Worm (Caenorhabditis elegans): Measurements from ENCODE around the gene T07G12.3.
A peak's percentile ranks its signal among the peaks of the same experiment; 100 is the strongest.

Gene T07G12.3

DNA sequence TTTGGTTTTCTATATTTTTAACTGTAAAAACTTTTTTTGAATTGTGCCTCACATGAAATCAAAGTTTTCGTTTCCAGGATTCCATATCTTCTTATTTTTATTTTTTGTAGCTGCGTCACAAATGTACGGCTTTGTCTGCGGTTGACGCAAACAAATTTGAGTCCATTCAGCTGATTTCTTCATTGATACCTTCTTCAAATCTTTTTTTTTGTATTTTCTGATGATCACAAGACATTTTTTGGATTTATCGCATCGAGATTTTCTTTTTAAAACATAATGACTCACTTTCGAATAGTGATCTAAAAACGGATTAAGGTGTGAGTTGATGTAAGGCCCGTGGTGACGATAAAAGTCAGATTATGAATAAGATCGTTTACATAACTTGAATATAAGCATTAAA lies 15.1 kb upstream of the T07G12.3 start:
- no peak for TF ChIP-seq lin-13 (GFP tag; optimal IDR thresholded peaks at IDR 0.05)
- TF ChIP-seq gmeb-1 (tag; optimal IDR thresholded peaks at IDR 0.05), result no peak
- no peak for TF ChIP-seq sma-9 (GFP tag; optimal IDR thresholded peaks at IDR 0.05)
- no peak for TF ChIP-seq sma-9 (tag; optimal IDR thresholded peaks at IDR 0.05)
- TF ChIP-seq mab-5 (tag; optimal IDR thresholded peaks at IDR 0.05), result no peak
- TF ChIP-seq nhr-77 (tag; optimal IDR thresholded peaks at IDR 0.05), result no peak
- TF ChIP-seq ztf-4 (tag; optimal IDR thresholded peaks at IDR 0.05), result no peak
- no peak for TF ChIP-seq nhr-129 (tag; optimal IDR thresholded peaks at IDR 0.05)
- TF ChIP-seq C34F6.9 (tag; optimal IDR thresholded peaks at IDR 0.05), result no peak

DNA sequence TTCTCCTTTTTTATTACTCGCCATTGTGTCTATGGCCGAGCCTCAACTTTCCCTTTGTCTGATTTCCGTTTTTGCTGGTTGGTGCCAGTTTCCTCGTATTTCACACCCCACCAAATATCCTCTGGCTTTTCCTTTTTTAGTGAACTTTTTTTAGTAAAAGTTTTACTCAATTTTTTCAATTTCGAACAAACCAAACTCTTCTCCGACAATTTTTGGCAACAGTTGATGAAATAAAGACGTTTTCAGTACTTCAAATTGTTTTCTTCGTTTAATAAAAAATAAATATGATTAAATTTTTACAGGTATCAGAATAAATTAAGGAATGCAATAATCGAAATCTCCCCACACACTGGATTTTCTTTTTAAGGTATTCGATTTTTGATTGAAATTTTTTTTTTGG lies 12.6 kb upstream of the T07G12.3 start, which contains the start of gene cal-4:
cal-4 (plus strand) TSS at position 301 of the 400 bp plus-strand sequence.
- TF ChIP-seq ztf-4 (tag; optimal IDR thresholded peaks at IDR 0.05) (no peak), peb-1 (tag; optimal IDR thresholded peaks at IDR 0.05) (no peak), elt-1 (tag; optimal IDR thresholded peaks at IDR 0.05) (no peak), lin-11 (tag; optimal IDR thresholded peaks at IDR 0.05) (no peak), ZK546.5 (tag; optimal IDR thresholded peaks at IDR 0.05) (no peak), mab-5 (tag; optimal IDR thresholded peaks at IDR 0.05) (no peak), unc-39 (tag; optimal IDR thresholded peaks at IDR 0.05) (no peak)

DNA sequence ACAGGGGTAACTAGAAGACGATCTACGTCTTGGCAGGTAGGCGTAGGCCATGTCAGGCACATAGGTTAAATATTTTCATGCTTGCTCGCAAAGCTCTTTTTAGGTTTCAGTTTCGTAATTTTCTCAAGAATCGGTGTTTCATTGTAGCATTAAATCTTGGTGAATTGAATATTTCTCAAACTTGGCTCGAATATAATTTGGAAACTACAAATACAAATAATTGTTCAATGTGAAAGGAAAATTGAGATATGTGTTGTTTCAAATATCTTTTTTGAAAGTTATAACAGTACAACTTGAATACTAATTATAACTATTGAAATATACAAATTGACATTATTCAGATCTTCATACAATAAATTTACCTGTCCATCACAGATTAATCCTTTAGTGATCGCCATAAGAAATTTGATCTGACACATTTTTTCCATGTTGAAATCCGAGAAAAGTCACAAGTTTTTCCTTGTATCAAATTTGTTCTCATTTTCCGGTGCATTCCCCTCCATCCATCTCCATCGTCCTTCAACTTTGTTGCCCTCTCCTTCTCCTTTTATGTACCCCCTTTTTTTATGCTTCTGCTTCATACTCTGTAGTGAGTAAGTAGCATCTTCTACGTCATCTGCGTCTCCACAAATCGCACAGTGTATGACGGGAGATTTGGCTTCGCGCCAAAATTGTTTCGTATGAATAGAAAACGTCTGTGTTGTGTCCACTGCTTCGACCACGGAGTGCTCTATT lies 9.5 kb upstream of the T07G12.3 start, which contains the start of gene C02F4.5:
C02F4.5 (minus strand) TSS at position 51 of the 735 bp plus-strand sequence.
- TF ChIP-seq nhr-12 (tag; optimal IDR thresholded peaks at IDR 0.05) (no peak), crh-2 (tag; optimal IDR thresholded peaks at IDR 0.05) (peak; percentile 18), mbf-1 (tag; optimal IDR thresholded peaks at IDR 0.05) (no peak), sma-9 (GFP tag; optimal IDR thresholded peaks at IDR 0.05) (no peak), sma-9 (tag; optimal IDR thresholded peaks at IDR 0.05) (no peak), C34F6.9 (tag; optimal IDR thresholded peaks at IDR 0.05) (peak; percentile 5), lin-13 (GFP tag; optimal IDR thresholded peaks at IDR 0.05) (no peak), lin-39 (tag; optimal IDR thresholded peaks at IDR 0.05) (no peak), zag-1 (tag; optimal IDR thresholded peaks at IDR 0.05) (peak; percentile 6), aly-2 (tag; optimal IDR thresholded peaks at IDR 0.05) (no peak), skn-1 (tag; optimal IDR thresholded peaks at IDR 0.05) (no peak), ceh-82 (tag; optimal IDR thresholded peaks at IDR 0.05) (no peak), mab-5 (tag; optimal IDR thresholded peaks at IDR 0.05) (no peak), F13H6.1 (tag; optimal IDR thresholded peaks at IDR 0.05) (peak; percentile 2), sem-4 (tag; optimal IDR thresholded peaks at IDR 0.05) (no peak), lsy-2 (tag; optimal IDR thresholded peaks at IDR 0.05) (peak in 1 of 2 experiments; percentile 36), alr-1 (tag; optimal IDR thresholded peaks at IDR 0.05) (no peak), Y55F3AM.14 (GFP tag; optimal IDR thresholded peaks at IDR 0.05) (no peak), sma-3 (GFP tag; optimal IDR thresholded peaks at IDR 0.05) (no peak), ztf-11 (tag; optimal IDR thresholded peaks at IDR 0.05) (no peak), nhr-10 (tag; optimal IDR thresholded peaks at IDR 0.05) (no peak)

DNA sequence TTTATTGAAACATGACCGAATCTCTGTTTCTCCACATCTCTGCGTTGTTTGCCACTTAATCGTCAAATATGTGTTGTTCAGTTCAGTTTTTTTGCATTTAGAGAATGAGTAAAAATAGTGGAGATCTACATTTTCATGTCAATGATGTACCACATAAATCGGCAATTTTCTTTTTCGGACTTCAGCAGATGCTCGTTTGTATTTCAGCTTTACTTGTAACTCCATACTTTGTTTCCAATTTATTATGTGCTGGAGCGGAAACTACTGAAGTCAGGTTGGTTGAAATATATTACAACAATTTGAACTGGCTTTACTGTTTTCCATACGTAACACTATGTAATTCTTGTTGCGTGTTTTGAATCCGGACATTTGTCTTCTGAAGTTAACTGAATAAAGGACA lies 3.1 kb upstream of the T07G12.3 start, which contains the start of gene T07G12.2:
T07G12.2 (plus strand) TSS at position 62 of the 400 bp plus-strand sequence.
- TF ChIP-seq ztf-4 (tag; optimal IDR thresholded peaks at IDR 0.05) (no peak), skn-1 (tag; optimal IDR thresholded peaks at IDR 0.05) (no peak), R02D3.7 (tag; optimal IDR thresholded peaks at IDR 0.05) (no peak)

- no peak for TF ChIP-seq ceh-16 (tag; optimal IDR thresholded peaks at IDR 0.05)
Measured at ce11 chrIV:10538584-10538983, 4.8 kb downstream of the T07G12.3 start, which contains the start of gene T07G12.4. TSS of gene T07G12.4 (minus strand) at chrIV:10538684.

- no peak for TF ChIP-seq elt-3 (tag; optimal IDR thresholded peaks at IDR 0.05)
- TF ChIP-seq nhr-129 (tag; optimal IDR thresholded peaks at IDR 0.05), result no peak
- TF ChIP-seq unc-39 (tag; optimal IDR thresholded peaks at IDR 0.05), result no peak
- no peak for TF ChIP-seq sma-3 (GFP tag; optimal IDR thresholded peaks at IDR 0.05)
- TF ChIP-seq ztf-1 (GFP tag; conservative IDR thresholded peaks at IDR 0.05), result no peak
- no peak for TF ChIP-seq alr-1 (tag; optimal IDR thresholded peaks at IDR 0.05)
- TF ChIP-seq ztf-4 (tag; optimal IDR thresholded peaks at IDR 0.05), result no peak
- TF ChIP-seq ztf-11 (tag; optimal IDR thresholded peaks at IDR 0.05), result no peak
- TF ChIP-seq elt-1 (tag; optimal IDR thresholded peaks at IDR 0.05), result no peak
- TF ChIP-seq zag-1 (tag; optimal IDR thresholded peaks at IDR 0.05), result no peak
- TF ChIP-seq nhr-25 (tag; optimal IDR thresholded peaks at IDR 0.05), result no peak
- no peak for TF ChIP-seq aly-2 (tag; optimal IDR thresholded peaks at IDR 0.05)
- no peak for TF ChIP-seq R02D3.7 (tag; optimal IDR thresholded peaks at IDR 0.05)
- TF ChIP-seq nhr-6 (tag; optimal IDR thresholded peaks at IDR 0.05), result no peak
- TF ChIP-seq unc-55 (GFP tag; optimal IDR thresholded peaks at IDR 0.05), result no peak
- TF ChIP-seq ceh-16 (tag; optimal IDR thresholded peaks at IDR 0.05), result no peak
- no peak for TF ChIP-seq peb-1 (tag; optimal IDR thresholded peaks at IDR 0.05)
Measured at ce11 chrIV:10542283-10542682, 8.5 kb downstream of the T07G12.3 start.
